Fruit fly (Drosophila melanogaster) whole organism, embryonic: Measurements from ENCODE around the gene SMC3.

Source experiments
- ATbp ChIP-seq: fragments of 200-800 bp; sonication (Bioruptor generic); optimal IDR thresholded peaks from 2 replicates; lab custom pipeline; 2017; ENCODE audit warnings: missing biosample characterization, mild to moderate bottlenecking, missing genetic modification characterization, missing genetic modification reagents
- BtbVII ChIP-seq: fragments of 200-800 bp; sonication (Bioruptor generic); optimal IDR thresholded peaks from 3 replicates; lab custom pipeline; 2017; ENCODE audit warnings: missing biosample characterization, mild to moderate bottlenecking, missing genetic modification characterization
- CG11695 ChIP-seq: fragments of 200-800 bp; sonication (Bioruptor generic); IDR thresholded peaks from 3 replicates; pipeline ENCODE4 v1.3.6; 2022; ENCODE audit warnings: missing biosample characterization, missing genetic modification characterization
- CG12236 ChIP-seq: fragments of 200-800 bp; sonication (Bioruptor generic); optimal IDR thresholded peaks from 2 replicates; lab custom pipeline; 2016; ENCODE audit warnings: missing biosample characterization, missing genetic modification characterization
- CG13424 ChIP-seq: fragments of 200-800 bp; sonication (Bioruptor generic); optimal IDR thresholded peaks from 2 replicates; lab custom pipeline; 2019; ENCODE audit warnings: missing biosample characterization, mild to moderate bottlenecking, missing genetic modification characterization, moderate library complexity
- CG13894 ChIP-seq: fragments of 200-800 bp; sonication (Bioruptor generic); optimal IDR thresholded peaks from 3 replicates; lab custom pipeline; 2018; ENCODE audit warnings: missing biosample characterization, mild to moderate bottlenecking, missing genetic modification characterization, moderate library complexity
- CG16813 ChIP-seq: fragments of 200-800 bp; sonication (Bioruptor generic); IDR thresholded peaks from 3 replicates; pipeline ENCODE4 v1.3.6; 2022; ENCODE audit warnings: missing biosample characterization, missing genetic modification characterization; ENCODE audit not compliant: partially characterized antibody
- CG17186 ChIP-seq: fragments of 200-800 bp; sonication (Bioruptor generic); optimal IDR thresholded peaks from 3 replicates; lab custom pipeline; 2017; ENCODE audit warnings: missing biosample characterization, missing genetic modification reagents, missing genetic modification characterization
- CG17359 ChIP-seq: fragments of 200-800 bp; sonication (Bioruptor generic); optimal IDR thresholded peaks from 3 replicates; lab custom pipeline; 2018; ENCODE audit warnings: missing biosample characterization, mild to moderate bottlenecking, missing genetic modification characterization, moderate library complexity
- CG17385 ChIP-seq: fragments of 200-800 bp; sonication (Bioruptor generic); optimal IDR thresholded peaks from 3 replicates; lab custom pipeline; 2018; ENCODE audit warnings: missing biosample characterization, mild to moderate bottlenecking, missing genetic modification characterization
- CG17802 ChIP-seq: fragments of 200-800 bp; sonication (Bioruptor generic); optimal IDR thresholded peaks from 2 replicates; lab custom pipeline; 2018; ENCODE audit warnings: missing biosample characterization, mild to moderate bottlenecking, missing genetic modification characterization, moderate library complexity
- CG18599 ChIP-seq: fragments of 200-800 bp; sonication (Bioruptor generic); optimal IDR thresholded peaks from 3 replicates; lab custom pipeline; 2017; ENCODE audit warnings: missing biosample characterization, missing genetic modification characterization, mild to moderate bottlenecking, moderate library complexity, missing genetic modification reagents
- CG18619 ChIP-seq: fragments of 200-800 bp; sonication (Bioruptor generic); optimal IDR thresholded peaks from 3 replicates; lab custom pipeline; 2017; ENCODE audit warnings: missing biosample characterization, mild to moderate bottlenecking, missing genetic modification characterization
- CG2199 ChIP-seq: fragments of 200-800 bp; sonication (Bioruptor generic); IDR thresholded peaks from 3 replicates; pipeline ENCODE4 v1.3.6; 2022; ENCODE audit warnings: missing biosample characterization, missing genetic modification characterization
- CG2678 ChIP-seq: fragments of 200-800 bp; sonication (Bioruptor generic); optimal IDR thresholded peaks from 3 replicates; lab custom pipeline; 2019; ENCODE audit warnings: missing biosample characterization, mild to moderate bottlenecking, missing genetic modification characterization, moderate library complexity
- CG2889 ChIP-seq: fragments of 200-800 bp; sonication (Bioruptor generic); IDR thresholded peaks from 3 replicates; pipeline ENCODE4 v1.3.6; 2022; ENCODE audit warnings: missing biosample characterization, missing genetic modification characterization
- CG30403 ChIP-seq: fragments of 200-800 bp; sonication (Bioruptor generic); optimal IDR thresholded peaks from 3 replicates; lab custom pipeline; 2016; ENCODE audit warnings: missing biosample characterization, missing genetic modification characterization
- CG4424 ChIP-seq: fragments of 200-800 bp; sonication (Bioruptor generic); optimal IDR thresholded peaks from 3 replicates; lab custom pipeline; 2016; ENCODE audit warnings: missing biosample characterization, missing genetic modification characterization
- CG4707 ChIP-seq: fragments of 200-800 bp; sonication (Bioruptor generic); optimal IDR thresholded peaks from 2 replicates; lab custom pipeline; 2018; ENCODE audit warnings: missing biosample characterization, mild to moderate bottlenecking, missing genetic modification characterization, moderate library complexity
- CG5245 ChIP-seq: fragments of 200-800 bp; sonication (Bioruptor generic); optimal IDR thresholded peaks from 3 replicates; lab custom pipeline; 2016; ENCODE audit warnings: missing biosample characterization, missing genetic modification characterization
- CG7271 ChIP-seq: fragments of 200-800 bp; sonication (Bioruptor generic); optimal IDR thresholded peaks from 2 replicates; lab custom pipeline; 2018; ENCODE audit warnings: missing biosample characterization, mild to moderate bottlenecking, missing genetic modification characterization, moderate library complexity
- CG7357 ChIP-seq: fragments of 200-800 bp; sonication (Bioruptor generic); IDR thresholded peaks from 3 replicates; pipeline ENCODE4 v1.3.6; 2022; ENCODE audit warnings: missing biosample characterization, missing genetic modification characterization
- CG9437 ChIP-seq: fragments of 200-800 bp; sonication (Bioruptor generic); optimal IDR thresholded peaks from 2 replicates; lab custom pipeline; 2018; ENCODE audit warnings: missing biosample characterization, mild to moderate bottlenecking, missing genetic modification characterization
- CoRest ChIP-seq: fragments of 200-800 bp; sonication (Bioruptor generic); optimal IDR thresholded peaks from 3 replicates; lab custom pipeline; 2018; ENCODE audit warnings: missing biosample characterization, mild to moderate bottlenecking, missing genetic modification characterization, moderate library complexity
- Dll ChIP-seq: fragments of 200-800 bp; sonication (Bioruptor generic); IDR thresholded peaks from 4 replicates; pipeline ENCODE4 v1.3.6; 2022; ENCODE audit warnings: missing biosample characterization, missing genetic modification characterization; ENCODE audit not compliant: partially characterized antibody
- Elba2 ChIP-seq: fragments of 200-800 bp; sonication (Bioruptor generic); optimal IDR thresholded peaks from 3 replicates; lab custom pipeline; 2016; ENCODE audit warnings: missing biosample characterization, missing genetic modification characterization
- Kr ChIP-seq: fragments of 200-800 bp; sonication (Bioruptor generic); optimal IDR thresholded peaks from 2 replicates; lab custom pipeline; 2017; ENCODE audit warnings: missing biosample characterization, mild to moderate bottlenecking, missing genetic modification characterization
- Lim3 ChIP-seq: fragments of 200-800 bp; sonication (Bioruptor generic); IDR thresholded peaks from 2 replicates; pipeline ENCODE4 v1.3.6; 2022; ENCODE audit warnings: missing biosample characterization, missing genetic modification characterization
- Mad ChIP-seq: fragments of 200-800 bp; sonication (Bioruptor generic); optimal IDR thresholded peaks from 2 replicates; lab custom pipeline; 2016; ENCODE audit warnings: missing biosample characterization, missing genetic modification characterization
- Max ChIP-seq: fragments of 200-800 bp; sonication (Bioruptor generic); optimal IDR thresholded peaks from 2 replicates; lab custom pipeline; 2016; ENCODE audit warnings: missing biosample characterization, mild to moderate bottlenecking, missing genetic modification characterization
- NFAT ChIP-seq: fragments of 200-800 bp; sonication (Bioruptor generic); IDR thresholded peaks from 2 replicates; pipeline ENCODE4 v1.3.6; 2022; ENCODE audit warnings: missing biosample characterization, missing genetic modification characterization
- PHDP ChIP-seq: fragments of 200-800 bp; sonication (Bioruptor generic); optimal IDR thresholded peaks from 3 replicates; lab custom pipeline; 2018; ENCODE audit warnings: missing biosample characterization, mild to moderate bottlenecking, missing genetic modification characterization, moderate library complexity
- Pdp1 ChIP-seq, 2 experiments: fragments of 200-800 bp; sonication (Bioruptor generic); optimal IDR thresholded peaks; 3 replicates each; lab custom pipeline; 2016; ENCODE audit warnings: missing biosample characterization in 2 of 2, missing genetic modification characterization in 2 of 2, mild to moderate bottlenecking in 1 of 2, moderate library complexity in 1 of 2
- Side ChIP-seq: fragments of 200-800 bp; sonication (Bioruptor generic); optimal IDR thresholded peaks from 2 replicates; lab custom pipeline; 2016; ENCODE audit warnings: missing biosample characterization, missing genetic modification characterization
- Usf ChIP-seq: fragments of 200-800 bp; sonication (Bioruptor generic); optimal IDR thresholded peaks from 2 replicates; lab custom pipeline; 2017; ENCODE audit warnings: missing genotype, missing biosample characterization, missing genetic modification characterization
- ase ChIP-seq: fragments of 200-800 bp; sonication (Bioruptor generic); IDR thresholded peaks from 3 replicates; pipeline ENCODE4 v1.3.6; 2022; ENCODE audit warnings: missing biosample characterization, missing genetic modification characterization
- ash1 ChIP-seq: fragments of 200-800 bp; sonication (Bioruptor generic); optimal IDR thresholded peaks from 2 replicates; lab custom pipeline; 2018; ENCODE audit warnings: missing biosample characterization, mild to moderate bottlenecking, missing genetic modification characterization
- az2 ChIP-seq: fragments of 200-800 bp; sonication (Bioruptor generic); optimal IDR thresholded peaks from 3 replicates; lab custom pipeline; 2016; ENCODE audit warnings: missing biosample characterization, missing genetic modification characterization
- ci ChIP-seq: fragments of 200-800 bp; sonication (Bioruptor generic); IDR thresholded peaks from 3 replicates; pipeline ENCODE4 v1.3.6; 2022; ENCODE audit warnings: missing biosample characterization, missing genetic modification characterization
- fu2 ChIP-seq: fragments of 200-800 bp; sonication (Bioruptor generic); optimal IDR thresholded peaks from 2 replicates; lab custom pipeline; 2016; ENCODE audit warnings: missing biosample characterization, missing genetic modification characterization
- jigr1 ChIP-seq: fragments of 200-800 bp; sonication (Bioruptor generic); IDR thresholded peaks from 3 replicates; pipeline ENCODE4 v1.3.6; 2022; ENCODE audit warnings: missing biosample characterization, missing genetic modification characterization
- lilli ChIP-seq: fragments of 200-800 bp; sonication (Bioruptor generic); optimal IDR thresholded peaks from 3 replicates; lab custom pipeline; 2016; ENCODE audit warnings: missing biosample characterization, missing genetic modification characterization
- luna ChIP-seq: fragments of 200-800 bp; sonication (Bioruptor generic); optimal IDR thresholded peaks from 2 replicates; lab custom pipeline; 2016; ENCODE audit warnings: missing biosample characterization, missing genetic modification characterization
- nmo ChIP-seq: fragments of 200-800 bp; sonication (Bioruptor generic); optimal IDR thresholded peaks from 2 replicates; lab custom pipeline; 2018; ENCODE audit warnings: missing biosample characterization, mild to moderate bottlenecking, missing genetic modification characterization, moderate library complexity
- nom ChIP-seq: fragments of 200-800 bp; sonication (Bioruptor generic); optimal IDR thresholded peaks from 2 replicates; lab custom pipeline; 2017; ENCODE audit warnings: missing biosample characterization, missing genetic modification characterization, mild to moderate bottlenecking, moderate library complexity, missing genetic modification reagents
- pum ChIP-seq: fragments of 200-800 bp; sonication (Bioruptor generic); optimal IDR thresholded peaks from 2 replicates; lab custom pipeline; 2016; ENCODE audit warnings: missing biosample characterization, missing genetic modification characterization
- ranshi ChIP-seq: fragments of 200-800 bp; sonication (Bioruptor generic); IDR thresholded peaks from 2 replicates; pipeline ENCODE4 v1.3.6; 2022; ENCODE audit warnings: missing biosample characterization, missing genetic modification characterization
- tio ChIP-seq: fragments of 200-800 bp; sonication (Bioruptor generic); optimal IDR thresholded peaks from 2 replicates; lab custom pipeline; 2017; ENCODE audit warnings: missing biosample characterization, missing genetic modification characterization, inconsistent platforms
- unpg ChIP-seq: fragments of 200-800 bp; sonication (Bioruptor generic); optimal IDR thresholded peaks from 3 replicates; lab custom pipeline; 2018; ENCODE audit warnings: missing biosample characterization, mild to moderate bottlenecking, missing genetic modification characterization, moderate library complexity
- wek ChIP-seq: fragments of 200-800 bp; sonication (Bioruptor generic); optimal IDR thresholded peaks from 3 replicates; lab custom pipeline; 2018; ENCODE audit warnings: missing biosample characterization, mild to moderate bottlenecking, missing genetic modification characterization, moderate library complexity
- z ChIP-seq: fragments of 200-800 bp; sonication (Bioruptor generic); IDR thresholded peaks from 3 replicates; pipeline ENCODE4 v1.3.6; 2022; ENCODE audit warnings: missing biosample characterization, missing genetic modification characterization

SMC3 gene

DNA sequence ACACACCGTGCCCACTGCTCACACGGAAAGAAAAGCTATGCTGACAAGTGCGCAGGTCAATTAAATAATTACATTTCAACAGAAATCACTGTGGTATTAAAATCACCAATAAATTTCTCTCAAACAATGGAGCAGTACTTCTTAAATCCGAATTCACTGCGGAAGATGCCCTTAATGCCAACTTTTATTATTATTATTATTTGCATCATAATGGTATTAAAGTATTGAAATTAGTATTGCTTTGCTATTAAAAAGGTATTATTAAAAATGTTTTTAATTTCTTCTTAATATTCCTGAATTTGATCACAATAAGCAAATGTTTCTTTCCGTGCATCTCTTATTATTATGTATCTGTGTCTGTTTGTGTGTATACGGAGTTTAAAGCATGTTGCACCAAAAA is 13.3 kb downstream of the SMC3 start (continued):
- TF ChIP-seq CG18599, result peak; percentile 77
- TF ChIP-seq z (GFP tag; lab: Robert Waterston, UW), result no peak
- TF ChIP-seq CG2678 (tag; lab: Kevin White, UChicago), result peak; percentile 76
- no peak for TF ChIP-seq Mad (GFP tag; lab: Kevin White, UChicago)
- peak; percentile 53 for TF ChIP-seq tio (GFP tag; lab: Kevin White, UChicago)
- TF ChIP-seq ranshi, result no peak
- TF ChIP-seq CG9437 (GFP tag; lab: Kevin White, UChicago), result peak; percentile 28
- TF ChIP-seq fu2, result no peak
- no peak for TF ChIP-seq Kr (GFP tag; lab: Kevin White, UChicago)
- no peak for TF ChIP-seq CG5245 (GFP tag; lab: Kevin White, UChicago)
- TF ChIP-seq CG17359 (tag; lab: Kevin White, UChicago), result peak; percentile 28
- TF ChIP-seq Lim3, result no peak
- no peak for TF ChIP-seq Usf
- TF ChIP-seq NFAT (GFP tag; lab: Robert Waterston, UW), result no peak
- no peak for TF ChIP-seq Side (GFP tag; lab: Kevin White, UChicago)
- no peak for TF ChIP-seq ci (GFP tag; lab: Robert Waterston, UW)
- peak; percentile 61 for TF ChIP-seq CoRest
- TF ChIP-seq CG4424 (GFP tag; lab: Kevin White, UChicago), result peak; percentile 37
- TF ChIP-seq CG7357 (GFP tag; lab: Robert Waterston, UW), result no peak
- TF ChIP-seq pum (GFP tag; lab: Kevin White, UChicago), result no peak
- TF ChIP-seq luna (GFP tag; lab: Kevin White, UChicago), result no peak
- TF ChIP-seq CG2889 (GFP tag; lab: Robert Waterston, UW), result no peak
- no peak for TF ChIP-seq wek
- peak; percentile 8 for TF ChIP-seq Max (GFP tag; lab: Kevin White, UChicago)
- TF ChIP-seq jigr1, result no peak
- no peak for TF ChIP-seq Pdp1 (GFP tag; optimal IDR thresholded peaks at IDR 0.05; lab: Kevin White, UChicago)
- TF ChIP-seq Elba2, result no peak
- TF ChIP-seq CG17186 (GFP tag; lab: Kevin White, UChicago), result no peak
- no peak for TF ChIP-seq CG7271
- TF ChIP-seq Dll (GFP tag; lab: Robert Waterston, UW), result no peak
- no peak for TF ChIP-seq nom (GFP tag; lab: Kevin White, UChicago)
- TF ChIP-seq CG4707 (GFP tag; lab: Kevin White, UChicago), result no peak
- peak; percentile 61 for TF ChIP-seq CG13424 (tag; lab: Kevin White, UChicago)
- TF ChIP-seq CG13894 (tag; lab: Kevin White, UChicago), result no peak
- no peak for TF ChIP-seq CG2199
- peak; percentile 53 for TF ChIP-seq CG30403 (GFP tag; lab: Kevin White, UChicago)
- no peak for TF ChIP-seq CG17802 (tag; lab: Kevin White, UChicago)
- TF ChIP-seq unpg (GFP tag; lab: Kevin White, UChicago), result peak; percentile 41
- peak; percentile 57 for TF ChIP-seq PHDP (tag; lab: Kevin White, UChicago)
- no peak for TF ChIP-seq CG11695 (GFP tag; lab: Robert Waterston, UW)
- TF ChIP-seq CG12236 (GFP tag; lab: Kevin White, UChicago), result no peak
- TF ChIP-seq ash1 (GFP tag; lab: Kevin White, UChicago), result no peak
- TF ChIP-seq nmo (GFP tag; lab: Kevin White, UChicago), result peak; percentile 53
- TF ChIP-seq lilli (GFP tag; lab: Kevin White, UChicago), result peak; percentile 3
- TF ChIP-seq ATbp (GFP tag; lab: Kevin White, UChicago), result peak; percentile 25
- TF ChIP-seq CG17385, result peak; percentile 40
- TF ChIP-seq CG16813 (GFP tag; lab: Robert Waterston, UW), result no peak
- peak; percentile 30 for TF ChIP-seq CG18619 (GFP tag; lab: Kevin White, UChicago)
- TF ChIP-seq ase (GFP tag; lab: Robert Waterston, UW), result no peak
- peak; percentile 28 for TF ChIP-seq BtbVII (GFP tag; lab: Kevin White, UChicago)
- TF ChIP-seq az2 (GFP tag; lab: Kevin White, UChicago), result peak; percentile 20
